Fruit fly (Drosophila melanogaster): Measurements from ENCODE around the gene Mnr.
A peak's percentile ranks its signal among the peaks of the same experiment; 100 is the strongest.

Gene Mnr

DNA sequence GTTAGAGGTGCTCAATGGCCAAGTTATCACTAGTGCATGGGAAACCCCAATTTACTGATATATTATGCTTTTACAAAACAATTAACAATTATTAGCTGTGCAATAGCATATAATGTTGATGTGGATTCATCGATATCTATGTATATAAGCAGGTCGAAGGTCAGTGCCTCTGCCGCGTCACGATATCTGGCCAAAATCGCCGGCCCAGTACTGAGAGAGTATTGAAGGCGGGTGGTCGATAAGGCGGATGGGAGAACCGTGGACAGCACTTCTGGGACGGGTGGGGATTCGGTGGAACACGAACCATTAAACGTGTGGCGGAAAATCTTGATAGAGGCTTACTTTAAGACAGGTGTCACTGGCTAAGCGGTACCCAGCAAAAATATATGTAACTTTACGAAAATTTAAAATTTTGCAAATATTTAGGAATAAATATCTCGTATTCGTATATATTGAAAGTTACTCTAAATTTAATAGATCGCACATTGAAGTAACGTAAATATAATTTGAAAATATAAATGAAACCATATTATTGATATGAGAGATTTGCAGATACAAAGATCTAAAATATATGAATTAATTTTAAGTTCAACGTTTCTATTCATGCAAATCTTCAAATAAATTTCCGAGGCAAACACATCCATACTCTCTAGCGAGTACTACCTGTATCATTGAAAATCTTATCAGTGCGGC is 41.5 kb upstream of the Mnr start (continued):
- 0 out of 2 replicates have a peak, but pooled peaks have one; percentile 46 for TF ChIP-seq sob (GFP tag; IDR thresholded peaks at IDR 0.05)
- TF ChIP-seq CG7839 (tag; optimal IDR thresholded peaks at IDR 0.05): peak; percentile 71
- TF ChIP-seq Hsf (GFP tag; optimal IDR thresholded peaks at IDR 0.05): no peak
- no peak for TF ChIP-seq pb (GFP tag; optimal IDR thresholded peaks at IDR 0.05)
- TF ChIP-seq CG2199 (GFP tag; IDR thresholded peaks at IDR 0.05): no peak
- TF ChIP-seq CG13123 (GFP tag; optimal IDR thresholded peaks at IDR 0.05): no peak
- no peak for TF ChIP-seq Jarid2 (GFP tag; optimal IDR thresholded peaks at IDR 0.05)
- TF ChIP-seq BEAF-32 (GFP tag; optimal IDR thresholded peaks at IDR 0.05): no peak
- peak; percentile 3 for TF ChIP-seq HmgZ (tag; optimal IDR thresholded peaks at IDR 0.05)
- TF ChIP-seq Dip2 (GFP tag; IDR thresholded peaks at IDR 0.05): no peak
- no peak for TF ChIP-seq CG7963 (GFP tag; IDR thresholded peaks at IDR 0.05; ENCODE audit: partially characterized antibody)
- no peak for TF ChIP-seq hbn (GFP tag; IDR thresholded peaks at IDR 0.05; ENCODE audit: partially characterized antibody)
- peak; percentile 17 for TF ChIP-seq CG3995 (GFP tag; optimal IDR thresholded peaks at IDR 0.05)
- no peak for TF ChIP-seq CG15479 (GFP tag; optimal IDR thresholded peaks at IDR 0.05)
- TF ChIP-seq Chrac-16 (GFP tag; optimal IDR thresholded peaks at IDR 0.05): no peak
- TF ChIP-seq CG5245 (GFP tag; optimal IDR thresholded peaks at IDR 0.05): no peak
- TF ChIP-seq HLH3B (GFP tag; IDR thresholded peaks at IDR 0.05): 0 out of 2 replicates have a peak, but pooled peaks have one; percentile 5
- peak; percentile 66 for TF ChIP-seq CG6683 (GFP tag; optimal IDR thresholded peaks at IDR 0.05)
- TF ChIP-seq CG8478 (optimal IDR thresholded peaks at IDR 0.05): no peak
- TF ChIP-seq dysf (GFP tag; IDR thresholded peaks at IDR 0.05): peak; percentile 73; the same call in 2 of the 3 replicates
- no peak for TF ChIP-seq CG33557 (GFP tag; optimal IDR thresholded peaks at IDR 0.05)
- peak; percentile 46 for TF ChIP-seq CG18476 (GFP tag; optimal IDR thresholded peaks at IDR 0.05)
- no peak; the same call in 1 of the 2 replicates for TF ChIP-seq MBD-R2 (GFP tag; IDR thresholded peaks at IDR 0.05)
- TF ChIP-seq CG17361 (GFP tag; IDR thresholded peaks at IDR 0.05): peak; percentile 88
- TF ChIP-seq Dbx (GFP tag; IDR thresholded peaks at IDR 0.05): 0 out of 3 replicates have a peak, but pooled peaks have one; percentile 48
- TF ChIP-seq sd (tag; optimal IDR thresholded peaks at IDR 0.05): no peak
- TF ChIP-seq gem (tag; optimal IDR thresholded peaks at IDR 0.05): peak; percentile 4
- TF ChIP-seq Rx (GFP tag; IDR thresholded peaks at IDR 0.05): no peak
- TF ChIP-seq CG12155 (GFP tag; optimal IDR thresholded peaks at IDR 0.05): no peak
- TF ChIP-seq Kr (GFP tag; optimal IDR thresholded peaks at IDR 0.05): no peak
- no peak for TF ChIP-seq CG4360 (GFP tag; IDR thresholded peaks at IDR 0.05)
- TF ChIP-seq zen2 (GFP tag; IDR thresholded peaks at IDR 0.05; ENCODE audit: partially characterized antibody): no peak
- TF ChIP-seq ash1 (GFP tag; optimal IDR thresholded peaks at IDR 0.05): no peak
- no peak for TF ChIP-seq gsb-n (tag; optimal IDR thresholded peaks at IDR 0.05)
- no peak for TF ChIP-seq CG17385 (GFP tag; optimal IDR thresholded peaks at IDR 0.05)
- no peak for TF ChIP-seq CG32772 (GFP tag; IDR thresholded peaks at IDR 0.05)
- no peak for TF ChIP-seq Oli (tag; optimal IDR thresholded peaks at IDR 0.05)
- no peak for TF ChIP-seq PHDP (tag; optimal IDR thresholded peaks at IDR 0.05)
- TF ChIP-seq Nf-YA (GFP tag; IDR thresholded peaks at IDR 0.05): no peak
- no peak for TF ChIP-seq jing (GFP tag; optimal IDR thresholded peaks at IDR 0.05)
- no peak for TF ChIP-seq CG12659 (GFP tag; optimal IDR thresholded peaks at IDR 0.05)
- TF ChIP-seq CTCF (GFP tag; optimal IDR thresholded peaks at IDR 0.05): no peak
- no peak for TF ChIP-seq ase (GFP tag; IDR thresholded peaks at IDR 0.05)
- peak; percentile 56 for TF ChIP-seq CG1233 (GFP tag; optimal IDR thresholded peaks at IDR 0.05)
- no peak for TF ChIP-seq seq (GFP tag; IDR thresholded peaks at IDR 0.05)
- peak; percentile 15 for TF ChIP-seq CG9727 (GFP tag; optimal IDR thresholded peaks at IDR 0.05)
- no peak for TF ChIP-seq disco-r (GFP tag; optimal IDR thresholded peaks at IDR 0.05)
- TF ChIP-seq CG10654 (GFP tag; optimal IDR thresholded peaks at IDR 0.05): no peak
- no peak for TF ChIP-seq Lhr (GFP tag; optimal IDR thresholded peaks at IDR 0.05)
- TF ChIP-seq CG12104 (GFP tag; optimal IDR thresholded peaks at IDR 0.05): peak; percentile 73
- TF ChIP-seq ato (GFP tag; IDR thresholded peaks at IDR 0.05; ENCODE audit: partially characterized antibody): no peak

Data from whole organism, embryonic.